Worm (Caenorhabditis elegans) whole organism, young adult: Measurements from ENCODE around the gene ubc-8.

Experiments used
- B0261.1 ChIP-seq: sonication (generic microtip); optimal IDR thresholded peaks from 2 replicates; lab custom pipeline; 2016; ENCODE audit warnings: mild to moderate bottlenecking, missing genetic modification characterization, moderate library complexity, missing compliant biosample characterization
- C06A6.2 ChIP-seq: fragments of 200-800 bp; sonication (Bioruptor generic); conservative IDR thresholded peaks from 2 replicates; pipeline ENCODE4 v1.3.6; 2022; ENCODE audit warnings: missing genetic modification characterization, missing compliant biosample characterization
- F22D6.2 ChIP-seq: sonication (generic microtip); optimal IDR thresholded peaks from 2 replicates; lab custom pipeline; 2016; ENCODE audit warnings: mild to moderate bottlenecking, missing genetic modification characterization, missing compliant biosample characterization
- F52B5.7 ChIP-seq: sonication (generic microtip); optimal IDR thresholded peaks from 2 replicates; lab custom pipeline; 2016; ENCODE audit warnings: mild to moderate bottlenecking, missing genetic modification characterization, missing compliant biosample characterization
- K12H6.12 ChIP-seq: fragments of 200-800 bp; sonication (Bioruptor generic); optimal IDR thresholded peaks from 2 replicates; lab custom pipeline; 2018; ENCODE audit warnings: mild to moderate bottlenecking, missing genetic modification characterization, missing compliant biosample characterization
- T26A5.8 ChIP-seq: sonication (generic microtip); optimal IDR thresholded peaks from 2 replicates; lab custom pipeline; 2016; ENCODE audit warnings: missing genetic modification characterization, missing compliant biosample characterization
- Y53G8AR.9 ChIP-seq: fragments of 200-800 bp; sonication (Bioruptor generic); conservative IDR thresholded peaks from 2 replicates; pipeline ENCODE4 v1.3.6; 2022; ENCODE audit warnings: missing genetic modification reagents, missing genetic modification characterization, missing compliant biosample characterization
- Y56A3A.18 ChIP-seq: fragments of 200-800 bp; sonication (Bioruptor generic); IDR thresholded peaks from 2 replicates; pipeline ENCODE4 v1.3.6; 2022; ENCODE audit warnings: missing genetic modification reagents, missing genetic modification characterization, missing compliant biosample characterization
- Y79H2A.3 ChIP-seq: fragments of 200-800 bp; sonication (Bioruptor generic); conservative IDR thresholded peaks from 2 replicates; pipeline ENCODE4 v1.3.6; 2022; ENCODE audit warnings: missing genetic modification reagents, missing genetic modification characterization, missing compliant biosample characterization
- ama-1 ChIP-seq, 3 experiments: fragments of 150-350 bp in 1 of 3; sonication (generic microtip) in 2 of 3; optimal IDR thresholded peaks; 2 replicates each; lab custom pipeline; 2014 to 2018; ENCODE audit warnings: missing biosample characterization in 2 of 3, missing genetic modification characterization in 2 of 3, missing genetic modification reagents in 2 of 3
- aptf-2 ChIP-seq: fragments of 200-800 bp; sonication (Bioruptor generic); conservative IDR thresholded peaks from 2 replicates; pipeline ENCODE4 v1.3.6; 2022; ENCODE audit warnings: missing genetic modification reagents, missing genetic modification characterization, missing compliant biosample characterization
- aptf-3 ChIP-seq: fragments of 200-800 bp; sonication (Bioruptor generic); IDR thresholded peaks from 2 replicates; pipeline ENCODE4 v1.3.6; 2022; ENCODE audit warnings: missing genetic modification characterization, missing compliant biosample characterization
- athp-1 ChIP-seq: sonication (generic microtip); optimal IDR thresholded peaks from 2 replicates; lab custom pipeline; 2017; ENCODE audit warnings: mild to moderate bottlenecking, missing genetic modification characterization, missing compliant biosample characterization
- attf-6 ChIP-seq: fragments of 200-800 bp; sonication (Bioruptor generic); IDR thresholded peaks from 2 replicates; pipeline ENCODE4 v1.3.6; 2022; ENCODE audit warnings: missing genetic modification reagents, missing genetic modification characterization, missing compliant biosample characterization
- cebp-1 ChIP-seq, 2 experiments: fragments of 200-800 bp in 1 of 2; sonication (Bioruptor generic) in 1 of 2; sonication (generic microtip) in 1 of 2; IDR thresholded peaks in 1 of 2; optimal IDR thresholded peaks in 1 of 2; 2 replicates each; pipeline versions ENCODE4 v1.3.6 to Lab custom; 2017 to 2022; ENCODE audit warnings: missing compliant biosample characterization in 2 of 2, missing genetic modification characterization in 2 of 2, mild to moderate bottlenecking in 1 of 2, missing genetic modification reagents in 1 of 2, moderate library complexity in 1 of 2
- cebp-2 ChIP-seq: fragments of 200-800 bp; sonication (Bioruptor generic); IDR thresholded peaks from 2 replicates; pipeline ENCODE4 v1.3.6; 2022; ENCODE audit warnings: missing genetic modification characterization, missing compliant biosample characterization
- ceh-58 ChIP-seq: fragments of 200-800 bp; sonication (Bioruptor generic); IDR thresholded peaks from 2 replicates; pipeline ENCODE4 v1.3.6; 2022; ENCODE audit warnings: missing genetic modification characterization, missing compliant biosample characterization
- ceh-79 ChIP-seq: sonication (generic microtip); optimal IDR thresholded peaks from 2 replicates; lab custom pipeline; 2017; ENCODE audit warnings: mild to moderate bottlenecking, missing genetic modification characterization, missing compliant biosample characterization
- dox-1 ChIP-seq: fragments of 200-800 bp; sonication (Bioruptor generic); IDR thresholded peaks from 2 replicates; pipeline ENCODE4 v1.3.6; 2022; ENCODE audit warnings: missing genetic modification reagents, missing genetic modification characterization, missing compliant biosample characterization
- dpff-1 ChIP-seq: sonication (generic microtip); optimal IDR thresholded peaks from 2 replicates; lab custom pipeline; 2017; ENCODE audit warnings: mild to moderate bottlenecking, missing genetic modification characterization, missing compliant biosample characterization
- dpl-1 ChIP-seq: fragments of 150-350 bp; optimal IDR thresholded peaks from 2 replicates; lab custom pipeline; 2014; ENCODE audit warnings: missing biosample characterization, missing genetic modification reagents, missing genetic modification characterization
- efl-1 ChIP-seq: fragments of 150-350 bp; optimal IDR thresholded peaks from 2 replicates; lab custom pipeline; 2014; ENCODE audit warnings: missing biosample characterization, missing genetic modification reagents, missing genetic modification characterization
- egl-18 ChIP-seq: fragments of 200-800 bp; sonication (Bioruptor generic); IDR thresholded peaks from 2 replicates; pipeline ENCODE4 v1.3.6; 2022; ENCODE audit warnings: missing genetic modification reagents, missing genetic modification characterization, missing compliant biosample characterization
- egl-44 ChIP-seq: fragments of 200-800 bp; sonication (Bioruptor generic); IDR thresholded peaks from 2 replicates; pipeline ENCODE4 v1.3.6; 2022; ENCODE audit warnings: missing genetic modification reagents, missing genetic modification characterization, missing compliant biosample characterization
- fkh-3 ChIP-seq: sonication (generic microtip); optimal IDR thresholded peaks from 2 replicates; lab custom pipeline; 2016; ENCODE audit warnings: mild to moderate bottlenecking, missing genetic modification characterization, missing compliant biosample characterization
- hmg-20 ChIP-seq: fragments of 200-800 bp; sonication (Bioruptor generic); IDR thresholded peaks from 2 replicates; pipeline ENCODE4 v1.3.6; 2022; ENCODE audit warnings: missing genetic modification reagents, missing genetic modification characterization, missing compliant biosample characterization
- lag-1 ChIP-seq: fragments of 200-800 bp; sonication (Bioruptor generic); IDR thresholded peaks from 2 replicates; pipeline ENCODE4 v1.3.6; 2022; ENCODE audit warnings: missing genetic modification reagents, missing genetic modification characterization, missing compliant biosample characterization
- lin-35 ChIP-seq, 3 experiments: fragments of 150-350 bp in 2 of 3; sonication (generic microtip) in 1 of 3; optimal IDR thresholded peaks; 2 replicates each; lab custom pipeline; 2014 to 2018; ENCODE audit warnings: missing biosample characterization in 3 of 3, missing genetic modification characterization in 3 of 3, missing genetic modification reagents in 3 of 3
- lin-54 ChIP-seq: fragments of 200-800 bp; sonication (Bioruptor generic); optimal IDR thresholded peaks from 2 replicates; lab custom pipeline; 2018; ENCODE audit warnings: mild to moderate bottlenecking, missing genetic modification characterization, missing compliant biosample characterization
- lir-1 ChIP-seq: fragments of 200-800 bp; sonication (Bioruptor generic); conservative IDR thresholded peaks from 2 replicates; pipeline ENCODE4 v1.3.6; 2022; ENCODE audit warnings: missing genetic modification reagents, missing genetic modification characterization, missing compliant biosample characterization
- lsl-1 ChIP-seq: fragments of 200-800 bp; sonication (Bioruptor generic); optimal IDR thresholded peaks from 2 replicates; lab custom pipeline; 2018; ENCODE audit warnings: mild to moderate bottlenecking, missing genetic modification characterization, moderate library complexity, missing compliant biosample characterization
- mel-28 ChIP-seq: sonication (generic microtip); optimal IDR thresholded peaks from 2 replicates; lab custom pipeline; 2016; ENCODE audit warnings: borderline replicate concordance, mild to moderate bottlenecking, missing genetic modification characterization, missing compliant biosample characterization
- mxl-1 ChIP-seq: sonication (generic microtip); optimal IDR thresholded peaks from 2 replicates; lab custom pipeline; 2016; ENCODE audit warnings: missing genetic modification characterization, missing compliant biosample characterization
- nfya-2 ChIP-seq: fragments of 200-800 bp; sonication (Bioruptor generic); IDR thresholded peaks from 2 replicates; pipeline ENCODE4 v1.3.6; 2022; ENCODE audit warnings: missing genetic modification reagents, missing genetic modification characterization, missing compliant biosample characterization
- nhr-179 ChIP-seq: sonication (generic microtip); optimal IDR thresholded peaks from 2 replicates; lab custom pipeline; 2016; ENCODE audit warnings: mild to moderate bottlenecking, missing genetic modification characterization, missing compliant biosample characterization
- nhr-80 ChIP-seq: sonication (generic microtip); optimal IDR thresholded peaks from 2 replicates; lab custom pipeline; 2016; ENCODE audit warnings: missing genetic modification characterization, missing compliant biosample characterization
- nhr-90 ChIP-seq: sonication (generic microtip); optimal IDR thresholded peaks from 2 replicates; lab custom pipeline; 2016; ENCODE audit warnings: missing genotype, mild to moderate bottlenecking, missing genetic modification characterization, missing compliant biosample characterization
- rcor-1 ChIP-seq: fragments of 200-800 bp; sonication (Bioruptor generic); IDR thresholded peaks from 2 replicates; pipeline ENCODE4 v1.3.6; 2022; ENCODE audit warnings: missing genetic modification reagents, missing genetic modification characterization, missing compliant biosample characterization
- repo-1 ChIP-seq: sonication (generic microtip); optimal IDR thresholded peaks from 2 replicates; lab custom pipeline; 2017; ENCODE audit warnings: mild to moderate bottlenecking, missing genetic modification characterization, missing compliant biosample characterization
- rpc-1 ChIP-seq, 2 experiments: fragments of 150-350 bp in 1 of 2; sonication (generic microtip) in 1 of 2; optimal IDR thresholded peaks; 2 replicates each; lab custom pipeline; 2014 to 2018; ENCODE audit warnings: missing biosample characterization in 1 of 2, missing genetic modification characterization in 1 of 2, missing genetic modification reagents in 1 of 2, missing genotype in 1 of 2
- snpc-1.1 ChIP-seq: sonication (generic microtip); optimal IDR thresholded peaks from 2 replicates; lab custom pipeline; 2017; ENCODE audit warnings: missing genetic modification characterization, mild to moderate bottlenecking, missing compliant biosample characterization, antibody characterized with exemption, moderate library complexity, missing genotype, missing genetic modification reagents; ENCODE audit not compliant: insufficient read depth
- snpc-3.4 ChIP-seq: sonication (generic microtip); optimal IDR thresholded peaks from 2 replicates; lab custom pipeline; 2017; ENCODE audit warnings: missing genetic modification characterization, mild to moderate bottlenecking, missing compliant biosample characterization, antibody characterized with exemption, moderate library complexity, missing genotype, missing genetic modification reagents
- tbp1 ChIP-seq: fragments of 200-800 bp; sonication (Bioruptor generic); optimal IDR thresholded peaks from 2 replicates; lab custom pipeline; 2018; ENCODE audit warnings: mild to moderate bottlenecking, missing genetic modification characterization, missing compliant biosample characterization
- unc-130 ChIP-seq: sonication (generic microtip); optimal IDR thresholded peaks from 2 replicates; lab custom pipeline; 2016; ENCODE audit warnings: missing genetic modification reagents, missing genetic modification characterization, missing compliant biosample characterization
- ztf-18 ChIP-seq: sonication (generic microtip); optimal IDR thresholded peaks from 2 replicates; lab custom pipeline; 2016; ENCODE audit warnings: missing genotype, mild to moderate bottlenecking, missing genetic modification characterization, missing compliant biosample characterization
- ztf-22 ChIP-seq: fragments of 200-800 bp; sonication (Bioruptor generic); optimal IDR thresholded peaks from 2 replicates; lab custom pipeline; 2018; ENCODE audit warnings: mild to moderate bottlenecking, missing genetic modification characterization, moderate library complexity, missing compliant biosample characterization

Gene ubc-8

ce11 chrIV:2665388-2665978, 41.6 kb downstream of the ubc-8 start (continued):
- TF ChIP-seq snpc-1.1 (tag; lab: Kevin White, UChicago), result peak; percentile 3
- TF ChIP-seq ceh-58 (GFP tag; lab: Robert Waterston, UW), result 0 out of 2 replicates have a peak, but pooled peaks have one; percentile 86
- TF ChIP-seq ceh-79 (tag; lab: Kevin White, UChicago), result peak; percentile 23
- TF ChIP-seq snpc-3.4 (tag; lab: Kevin White, UChicago), result peak; percentile 56
- TF ChIP-seq athp-1, result peak; percentile 43
- no peak for TF ChIP-seq mel-28 (tag; lab: Kevin White, UChicago)
- TF ChIP-seq lsl-1 (GFP tag; lab: Kevin White, UChicago), result peak; percentile 16
- no peak for TF ChIP-seq dpl-1 (GFP tag; lab: Kevin White, UChicago)
- TF ChIP-seq Y79H2A.3, result no peak
- TF ChIP-seq cebp-2 (GFP tag; lab: Robert Waterston, UW), result peak; percentile 40; the same call in 1 of the 2 replicates
- TF ChIP-seq Y56A3A.18 (GFP tag; lab: Robert Waterston, UW), result no peak; the same call in 1 of the 2 replicates
- TF ChIP-seq lin-54 (GFP tag; lab: Kevin White, UChicago), result peak; percentile 51
- TF ChIP-seq dox-1, result peak; percentile 29; the same call in 1 of the 2 replicates
- TF ChIP-seq hmg-20 (GFP tag; lab: Robert Waterston, UW), result peak; percentile 19; the same call in 1 of the 2 replicates
- peak; percentile 16 for TF ChIP-seq T26A5.8 (tag; lab: Kevin White, UChicago)
- no peak for TF ChIP-seq Y53G8AR.9 (GFP tag; lab: Robert Waterston, UW)
- peak; percentile 69 for TF ChIP-seq rpc-1 (optimal IDR thresholded peaks at IDR 0.05; lab: Kevin White, UChicago)
- TF ChIP-seq rpc-1 (tag; optimal IDR thresholded peaks at IDR 0.05; lab: Kevin White, UChicago), result peak; percentile 77
- TF ChIP-seq tbp1, result peak; percentile 91
- TF ChIP-seq mxl-1 (tag; lab: Kevin White, UChicago), result peak; percentile 21
- no peak for TF ChIP-seq aptf-2 (GFP tag; lab: Robert Waterston, UW)
- TF ChIP-seq B0261.1 (tag; lab: Kevin White, UChicago), result peak; percentile 70
- no peak for TF ChIP-seq lin-35 (GFP tag; optimal IDR thresholded peaks at IDR 0.05; lab: Kevin White, UChicago)
- TF ChIP-seq nhr-90 (tag; lab: Kevin White, UChicago), result peak; percentile 9
- no peak for TF ChIP-seq F52B5.7 (tag; lab: Kevin White, UChicago)
- TF ChIP-seq rcor-1 (GFP tag; lab: Robert Waterston, UW), result peak; percentile 32; the same call in 1 of the 2 replicates
- peak; percentile 27 for TF ChIP-seq repo-1 (tag; lab: Kevin White, UChicago)
- TF ChIP-seq lag-1 (GFP tag; lab: Robert Waterston, UW), result no peak
- TF ChIP-seq cebp-1 (GFP tag; IDR thresholded peaks at IDR 0.05; lab: Robert Waterston, UW), result no peak
- peak; percentile 10 for TF ChIP-seq cebp-1 (tag; optimal IDR thresholded peaks at IDR 0.05; lab: Kevin White, UChicago)

DNA sequence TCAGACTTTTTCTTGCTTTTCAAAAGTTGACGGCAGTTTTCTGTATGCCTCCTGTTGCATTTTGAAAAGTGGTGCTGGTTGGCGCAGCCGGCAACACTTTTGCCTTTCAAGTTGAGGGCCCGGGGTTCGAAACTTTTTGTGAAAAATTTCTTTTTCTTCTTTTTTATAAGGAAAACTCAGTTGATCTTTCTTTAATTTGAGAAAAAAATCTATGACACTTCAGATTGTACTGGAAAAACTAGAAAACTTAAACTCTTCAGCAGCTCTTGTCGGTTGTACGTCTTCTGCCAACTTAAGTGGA, 42.2 kb downstream of the ubc-8 start:
- peak; percentile 68 for TF ChIP-seq nhr-90 (tag; lab: Kevin White, UChicago)
- no peak for TF ChIP-seq attf-6 (GFP tag; lab: Robert Waterston, UW)
- TF ChIP-seq aptf-3 (GFP tag; lab: Robert Waterston, UW), result no peak
- TF ChIP-seq dpff-1 (tag; lab: Kevin White, UChicago), result peak; percentile 25
- no peak for TF ChIP-seq unc-130 (GFP tag; lab: Kevin White, UChicago)
- TF ChIP-seq egl-44 (GFP tag; lab: Robert Waterston, UW), result peak; percentile 50; the same call in 1 of the 2 replicates
- peak; percentile 13 for TF ChIP-seq nhr-179 (tag; lab: Kevin White, UChicago)
- TF ChIP-seq dpl-1 (GFP tag; lab: Kevin White, UChicago), result no peak
- TF ChIP-seq efl-1, result no peak
- TF ChIP-seq ama-1 (optimal IDR thresholded peaks at IDR 0.05; lab: Kevin White, UChicago), result no peak
- peak; percentile 3 to 91 for TF ChIP-seq ama-1 (GFP tag; optimal IDR thresholded peaks at IDR 0.05; lab: Kevin White, UChicago)
- no peak for TF ChIP-seq nhr-80 (tag; lab: Kevin White, UChicago)
- TF ChIP-seq nfya-2 (GFP tag; lab: Robert Waterston, UW), result no peak
- no peak for TF ChIP-seq F22D6.2
- TF ChIP-seq ztf-18, result peak; percentile 59
- peak; percentile 56 for TF ChIP-seq athp-1
- TF ChIP-seq egl-18, result no peak
- TF ChIP-seq F52B5.7 (tag; lab: Kevin White, UChicago), result peak; percentile 71
- no peak for TF ChIP-seq aptf-2 (GFP tag; lab: Robert Waterston, UW)
- TF ChIP-seq ceh-58 (GFP tag; lab: Robert Waterston, UW), result no peak
- TF ChIP-seq K12H6.12 (tag; lab: Kevin White, UChicago), result no peak
- TF ChIP-seq C06A6.2 (GFP tag; lab: Robert Waterston, UW), result no peak
- no peak for TF ChIP-seq fkh-3 (tag; lab: Kevin White, UChicago)
- peak; percentile 98 for TF ChIP-seq tbp1
- TF ChIP-seq ztf-22 (GFP tag; lab: Kevin White, UChicago), result no peak
- no peak for TF ChIP-seq lir-1 (GFP tag; lab: Robert Waterston, UW)
